Fruit fly (Drosophila melanogaster): ENCODE measurements around the gene Eaat2.

DNA sequence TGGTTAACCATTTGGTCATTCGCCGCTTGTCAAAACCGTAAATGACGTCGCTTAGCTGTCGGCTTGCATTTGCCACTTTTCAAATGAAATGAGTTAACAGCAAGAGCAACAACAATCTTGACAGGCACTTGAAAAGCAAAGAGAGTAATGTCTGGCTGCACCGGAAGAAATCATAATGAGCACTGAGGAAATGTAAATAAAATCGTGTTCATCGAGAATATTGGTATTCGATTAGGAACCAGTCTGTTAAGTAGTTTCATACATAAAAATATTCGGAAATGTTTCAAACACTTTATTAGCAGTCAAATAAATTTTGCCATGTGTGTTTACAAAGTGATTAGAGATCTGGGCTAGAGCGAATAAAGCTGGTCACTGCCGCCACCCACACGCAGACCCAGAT, 27.6 kb downstream of the Eaat2 start:
- TF ChIP-seq psq (optimal IDR thresholded peaks at IDR 0.05): no peak
- TF ChIP-seq Myc (optimal IDR thresholded peaks at IDR 0.05): no peak
- TF ChIP-seq h (optimal IDR thresholded peaks at IDR 0.05): no peak
- TF ChIP-seq Sin3A (optimal IDR thresholded peaks at IDR 0.05): no peak

Measured in Kc167 (cell line).